Worm (Caenorhabditis elegans): ENCODE data around the gene pqe-1.

ce11 chrIII:5326323-5326722 lies 15.3 kb downstream of the pqe-1 start, which contains the start of gene sorf-2:
- TF ChIP-seq snpc-4 (GFP tag; optimal IDR thresholded peaks at IDR 0.05), result no peak
- no peak for TF ChIP-seq snpc-4 (tag; optimal IDR thresholded peaks at IDR 0.05)
- no peak for TF ChIP-seq him-1 (tag; optimal IDR thresholded peaks at IDR 0.05)
- no peak for TF ChIP-seq ccch-3 (GFP tag; optimal IDR thresholded peaks at IDR 0.05)
- no peak for TF ChIP-seq attf-5 (GFP tag; optimal IDR thresholded peaks at IDR 0.05)
- no peak for TF ChIP-seq ama-1 (optimal IDR thresholded peaks at IDR 0.05)
- TF ChIP-seq ama-1 (GFP tag; optimal IDR thresholded peaks at IDR 0.05), result no peak
- no peak for TF ChIP-seq fkh-3 (tag; optimal IDR thresholded peaks at IDR 0.05)
- no peak for TF ChIP-seq cebp-2 (GFP tag; IDR thresholded peaks at IDR 0.05)
- no peak for TF ChIP-seq unc-62 (GFP tag; optimal IDR thresholded peaks at IDR 0.05)
- no peak for TF ChIP-seq snpc-1.1 (tag; optimal IDR thresholded peaks at IDR 0.05; ENCODE audit: insufficient read depth)
- TF ChIP-seq B0336.3 (GFP tag; IDR thresholded peaks at IDR 0.05), result no peak
- TF ChIP-seq F57A8.1 (GFP tag; optimal IDR thresholded peaks at IDR 0.05), result no peak
- no peak for TF ChIP-seq nhr-120 (GFP tag; IDR thresholded peaks at IDR 0.05)

All from whole organism, young adult.